Worm (Caenorhabditis elegans) whole organism, late embryonic: ENCODE results near the gene ani-1.

Experiments used
- F13H6.1 ChIP-seq: sonication (generic microtip); optimal IDR thresholded peaks from 2 replicates; lab custom pipeline; 2016; ENCODE audit warnings: missing genetic modification characterization, missing compliant biosample characterization
- ama-1 ChIP-seq: fragments of 150-350 bp; optimal IDR thresholded peaks from 2 replicates; lab custom pipeline; 2014
- ceh-18 ChIP-seq: sonication (generic microtip); optimal IDR thresholded peaks from 2 replicates; lab custom pipeline; 2016; ENCODE audit warnings: missing genetic modification characterization, missing compliant biosample characterization
- ceh-2 ChIP-seq: sonication (generic microtip); optimal IDR thresholded peaks from 2 replicates; lab custom pipeline; 2016; ENCODE audit warnings: missing genotype, missing genetic modification characterization, missing compliant biosample characterization
- ceh-48 ChIP-seq: sonication (generic microtip); optimal IDR thresholded peaks from 2 replicates; lab custom pipeline; 2016; ENCODE audit warnings: missing genetic modification characterization, inconsistent platforms, missing compliant biosample characterization
- ceh-6 ChIP-seq: fragments of 200-800 bp; sonication (Bioruptor generic); optimal IDR thresholded peaks from 2 replicates; lab custom pipeline; 2018; ENCODE audit warnings: mild to moderate bottlenecking, missing genetic modification characterization, missing compliant biosample characterization
- fkh-10 ChIP-seq: fragments of 150-350 bp; optimal IDR thresholded peaks from 2 replicates; lab custom pipeline; 2014; ENCODE audit warnings: missing biosample characterization, missing genetic modification reagents, missing genetic modification characterization
- nfya-1 ChIP-seq: sonication (generic microtip); optimal IDR thresholded peaks from 2 replicates; lab custom pipeline; 2017; ENCODE audit warnings: missing genetic modification characterization, mild to moderate bottlenecking, missing compliant biosample characterization, antibody characterized with exemption, moderate library complexity
- sdc-2 ChIP-seq: sonication (generic microtip); optimal IDR thresholded peaks from 2 replicates; lab custom pipeline; 2016; ENCODE audit warnings: missing genotype, missing genetic modification characterization, missing compliant biosample characterization
- sox-4 ChIP-seq: sonication (generic microtip); optimal IDR thresholded peaks from 2 replicates; lab custom pipeline; 2017; ENCODE audit warnings: mild to moderate bottlenecking, missing genetic modification characterization, inconsistent platforms, missing compliant biosample characterization
- tbx-7 ChIP-seq: sonication (generic microtip); optimal IDR thresholded peaks from 2 replicates; lab custom pipeline; 2016; ENCODE audit warnings: missing genotype, missing genetic modification characterization, missing compliant biosample characterization
- ttx-3 ChIP-seq: sonication (generic microtip); optimal IDR thresholded peaks from 2 replicates; lab custom pipeline; 2016; ENCODE audit warnings: missing genetic modification reagents, missing genetic modification characterization, missing compliant biosample characterization
- unc-3 ChIP-seq, 2 experiments: fragments of 200-800 bp in 1 of 2; sonication (Bioruptor generic) in 1 of 2; sonication (generic microtip) in 1 of 2; conservative IDR thresholded peaks in 1 of 2; optimal IDR thresholded peaks in 1 of 2; 2 replicates each; pipeline versions ENCODE4 v1.3.6 to Lab custom; 2016 to 2022; ENCODE audit warnings: missing compliant biosample characterization in 2 of 2, missing genetic modification characterization in 2 of 2, missing genetic modification reagents in 1 of 2

- TF ChIP-seq tbx-7 (tag; lab: Kevin White, UChicago) (no peak), fkh-10 (no peak), ttx-3 (tag; lab: Kevin White, UChicago) (no peak), sdc-2 (no peak), ceh-18 (tag; lab: Kevin White, UChicago) (no peak), sox-4 (tag; lab: Kevin White, UChicago) (no peak), nfya-1 (peak; percentile 64), unc-3 (GFP tag; conservative IDR thresholded peaks at IDR 0.05; lab: Robert Waterston, UW) (no peak), unc-3 (tag; optimal IDR thresholded peaks at IDR 0.05; lab: Kevin White, UChicago) (no peak), ama-1 (lab: Kevin White, UChicago) (no peak), ceh-2 (tag; lab: Kevin White, UChicago) (no peak), ceh-48 (no peak), F13H6.1 (no peak), ceh-6 (GFP tag; lab: Kevin White, UChicago) (no peak)
Observed at ce11 chrIII:12443880-12444279, 9.3 kb downstream of the ani-1 start.
